In the genomic region with DNA sequence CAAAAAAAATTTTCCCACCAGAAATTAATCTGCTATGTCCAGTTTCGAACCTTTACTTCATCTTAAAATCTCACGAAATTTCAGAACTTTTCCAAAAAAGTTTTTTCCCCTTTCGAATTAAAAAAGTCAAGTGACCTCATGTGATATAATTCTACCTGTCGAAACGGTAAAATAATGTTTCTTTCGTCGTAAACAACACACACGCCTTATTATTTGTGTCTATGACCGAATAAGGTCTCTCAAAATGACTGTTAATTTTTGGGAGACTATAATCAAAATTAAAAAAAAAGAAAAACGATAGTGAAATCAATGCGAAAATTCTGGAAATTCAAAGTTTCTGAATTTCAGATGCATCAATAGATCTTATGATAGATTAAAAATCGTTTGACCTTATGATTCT, we compare ENCODE assay signal across 3 worm cellular contexts.
TF ChIP-seq lines count a peak whose summit lies in the region.

No protein-coding gene starts in this region.

TF ChIP-seq in whole organism, L1 larva, 84 proteins besides CTCF, POLR2A, EP300 and RAD21:
- TF ChIP-seq lin-14 (GFP tag; optimal IDR thresholded peaks at IDR 0.05; lab: Kevin White, UChicago) (peak; percentile 18), fkh-10 (GFP tag; optimal IDR thresholded peaks at IDR 0.05; lab: Kevin White, UChicago) (no peak), blmp-1 (tag; optimal IDR thresholded peaks at IDR 0.05; lab: Kevin White, UChicago) (peak; percentile 7), lin-35 (GFP tag; optimal IDR thresholded peaks at IDR 0.05; lab: Kevin White, UChicago) (peak in 1 of 2 experiments; percentile 54), nhr-20 (tag; optimal IDR thresholded peaks at IDR 0.05; lab: Kevin White, UChicago) (peak; percentile 16), nhr-84 (tag; optimal IDR thresholded peaks at IDR 0.05; lab: Kevin White, UChicago) (no peak)

TF ChIP-seq in whole organism, L2 larva, 48 proteins besides CTCF, POLR2A, EP300 and RAD21:
- TF ChIP-seq ama-1 (optimal IDR thresholded peaks at IDR 0.05; lab: Kevin White, UChicago) (no peak), nhr-25 (tag; optimal IDR thresholded peaks at IDR 0.05; lab: Kevin White, UChicago) (peak; percentile 1)

TF ChIP-seq in whole organism, L4 larva, 104 proteins besides CTCF, POLR2A, EP300 and RAD21:
- peak; percentile 42 for TF ChIP-seq nhr-28 (tag; optimal IDR thresholded peaks at IDR 0.05; lab: Kevin White, UChicago)
- TF ChIP-seq daf-12 (tag; optimal IDR thresholded peaks at IDR 0.05; lab: Kevin White, UChicago): no peak
- TF ChIP-seq nhr-42 (GFP tag; IDR thresholded peaks at IDR 0.05; lab: Robert Waterston, UW): no peak
- no peak for TF ChIP-seq lin-29 (GFP tag; IDR thresholded peaks at IDR 0.05; lab: Robert Waterston, UW)
- TF ChIP-seq F37D6.2 (tag; optimal IDR thresholded peaks at IDR 0.05; lab: Kevin White, UChicago): no peak
- no peak for TF ChIP-seq fkh-10 (GFP tag; optimal IDR thresholded peaks at IDR 0.05; lab: Kevin White, UChicago)
- peak; percentile 34 for TF ChIP-seq hlh-30 (tag; optimal IDR thresholded peaks at IDR 0.05; lab: Kevin White, UChicago; ENCODE audit: insufficient read depth)
- TF ChIP-seq Y5F2A.4 (GFP tag; optimal IDR thresholded peaks at IDR 0.05; lab: Kevin White, UChicago): no peak
- no peak for TF ChIP-seq gei-8 (GFP tag; optimal IDR thresholded peaks at IDR 0.05; lab: Kevin White, UChicago)
- TF ChIP-seq lsy-2 (tag; optimal IDR thresholded peaks at IDR 0.05; lab: Kevin White, UChicago): no peak
- TF ChIP-seq saeg-2 (GFP tag; IDR thresholded peaks at IDR 0.05; lab: Robert Waterston, UW): no peak
- no peak for TF ChIP-seq daf-16 (GFP tag; optimal IDR thresholded peaks at IDR 0.05; lab: Kevin White, UChicago)
- TF ChIP-seq daf-16 (tag; optimal IDR thresholded peaks at IDR 0.05; lab: Kevin White, UChicago): peak; percentile 95
- TF ChIP-seq nhr-11 (tag; optimal IDR thresholded peaks at IDR 0.05; lab: Kevin White, UChicago): no peak
- TF ChIP-seq T26A8.4 (GFP tag; IDR thresholded peaks at IDR 0.05; lab: Robert Waterston, UW): no peak
- TF ChIP-seq ceh-44 (GFP tag; IDR thresholded peaks at IDR 0.05; lab: Robert Waterston, UW): no peak
